Fruit fly (Drosophila melanogaster) whole organism, wandering third instar larva: ENCODE data around the gene CG33489.

ENCODE experiments used
- CG9705 ChIP-seq: fragments of 200-800 bp; sonication (Bioruptor generic); optimal IDR thresholded peaks from 2 replicates; lab custom pipeline; 2018; ENCODE audit warnings: missing biosample characterization, mild to moderate bottlenecking, missing genetic modification characterization
- CrebA ChIP-seq: fragments of 200-800 bp; sonication (Bioruptor generic); optimal IDR thresholded peaks from 2 replicates; lab custom pipeline; 2016; ENCODE audit warnings: missing biosample characterization, mild to moderate bottlenecking, missing genetic modification characterization, borderline replicate concordance
- Dif ChIP-seq: fragments of 200-275, 200-300 bp; sonication (Bioruptor generic); optimal IDR thresholded peaks from 2 replicates; lab custom pipeline; 2018; ENCODE audit warnings: missing biosample characterization, missing genetic modification characterization; ENCODE audit not compliant: partially characterized antibody
- GATAd ChIP-seq: sonication (Bioruptor generic); optimal IDR thresholded peaks from 2 replicates; lab custom pipeline; 2016; ENCODE audit warnings: missing biosample characterization, missing genetic modification characterization
- HLH106 ChIP-seq: fragments of 200-800 bp; optimal IDR thresholded peaks from 3 replicates; lab custom pipeline; 2019; ENCODE audit warnings: missing biosample characterization, mild to moderate bottlenecking, missing genetic modification characterization, moderate library complexity
- Hnf4 ChIP-seq: fragments of 200-800 bp; sonication (Bioruptor generic); optimal IDR thresholded peaks from 2 replicates; lab custom pipeline; 2016; ENCODE audit warnings: missing biosample characterization, mild to moderate bottlenecking, missing genetic modification characterization
- Hr78 ChIP-seq: fragments of >200 bp; optimal IDR thresholded peaks from 2 replicates; lab custom pipeline; 2017; ENCODE audit warnings: missing biosample characterization, missing genetic modification characterization
- Hr83 ChIP-seq: fragments of 200-300 bp; sonication (Bioruptor generic); optimal IDR thresholded peaks from 2 replicates; lab custom pipeline; 2016; ENCODE audit warnings: missing biosample characterization, mild to moderate bottlenecking, missing genetic modification characterization, moderate library complexity; ENCODE audit not compliant: poor library complexity, severe bottlenecking
- Jra ChIP-seq: sonication (Bioruptor generic); optimal IDR thresholded peaks from 2 replicates; lab custom pipeline; 2016; ENCODE audit warnings: missing biosample characterization, missing genetic modification characterization
- Mio ChIP-seq: sonication (Bioruptor generic); optimal IDR thresholded peaks from 2 replicates; lab custom pipeline; 2016; ENCODE audit warnings: missing biosample characterization, missing genetic modification characterization
- N ChIP-seq: fragments of >200 bp; optimal IDR thresholded peaks from 2 replicates; lab custom pipeline; 2018; ENCODE audit warnings: missing biosample characterization, missing external identifiers, missing genetic modification characterization
- OdsH ChIP-seq: fragments of 200-800 bp; sonication (Bioruptor generic); optimal IDR thresholded peaks from 2 replicates; lab custom pipeline; 2016; ENCODE audit warnings: missing biosample characterization, mild to moderate bottlenecking, missing genetic modification characterization
- Rel ChIP-seq, 2 experiments: fragments of 200-800 bp; sonication (Bioruptor generic) in 1 of 2; optimal IDR thresholded peaks; 2 replicates in 1 of 2; 3 replicates in 1 of 2; lab custom pipeline; 2016 to 2019; ENCODE audit warnings: mild to moderate bottlenecking in 2 of 2, missing biosample characterization in 2 of 2, missing genetic modification characterization in 2 of 2, moderate library complexity in 1 of 2
- Sp1 ChIP-seq: fragments of 200-800 bp; sonication (Bioruptor generic); optimal IDR thresholded peaks from 3 replicates; lab custom pipeline; 2019; ENCODE audit warnings: missing biosample characterization, mild to moderate bottlenecking, missing genetic modification characterization, moderate library complexity
- Vsx2 ChIP-seq: fragments of 200-300, 225-300 bp; sonication (Bioruptor generic); optimal IDR thresholded peaks from 2 replicates; lab custom pipeline; 2018; ENCODE audit warnings: missing biosample characterization, missing genetic modification characterization; ENCODE audit not compliant: partially characterized antibody
- br ChIP-seq: fragments of 200-800 bp; sonication (Bioruptor generic); optimal IDR thresholded peaks from 2 replicates; lab custom pipeline; 2016; ENCODE audit warnings: missing biosample characterization, missing genetic modification characterization
- dl ChIP-seq, 2 experiments: fragments of 175-275, 200-275 bp in 1 of 2; fragments of 200-275 bp in 1 of 2; sonication (Bioruptor generic); optimal IDR thresholded peaks; lab custom pipeline; 2018; ENCODE audit warnings: mild to moderate bottlenecking in 2 of 2, missing biosample characterization in 2 of 2, missing genetic modification characterization in 2 of 2, moderate library complexity in 2 of 2; ENCODE audit not compliant: partially characterized antibody in 2 of 2, insufficient read depth in 1 of 2
- dmrt93B ChIP-seq: fragments of 200-800 bp; sonication (Bioruptor generic); optimal IDR thresholded peaks from 2 replicates; lab custom pipeline; 2018; ENCODE audit warnings: missing biosample characterization, mild to moderate bottlenecking, missing genetic modification characterization
- dsf ChIP-seq: sonication (Bioruptor generic); optimal IDR thresholded peaks from 2 replicates; lab custom pipeline; 2016; ENCODE audit warnings: missing biosample characterization, missing genetic modification characterization, borderline replicate concordance
- ey ChIP-seq: fragments of 200-800 bp; sonication (Bioruptor generic); optimal IDR thresholded peaks from 2 replicates; lab custom pipeline; 2016; ENCODE audit warnings: missing biosample characterization, missing genetic modification characterization
- foxo ChIP-seq, 2 experiments: fragments of 200-800 bp; sonication (Bioruptor generic); optimal IDR thresholded peaks; 2 replicates in 1 of 2; 3 replicates in 1 of 2; lab custom pipeline; 2016 to 2017; ENCODE audit warnings: missing biosample characterization in 2 of 2, missing genetic modification characterization in 2 of 2
- fru ChIP-seq: fragments of 200-800 bp; sonication (Bioruptor generic); optimal IDR thresholded peaks from 3 replicates; lab custom pipeline; 2016; ENCODE audit warnings: missing biosample characterization, mild to moderate bottlenecking, missing genetic modification characterization
- h ChIP-seq: fragments of 200-800 bp; sonication (Bioruptor generic); optimal IDR thresholded peaks from 3 replicates; lab custom pipeline; 2016; ENCODE audit warnings: missing biosample characterization, mild to moderate bottlenecking, missing genetic modification characterization
- jim ChIP-seq: fragments of 175-275, 200-325 bp; sonication (Bioruptor generic); optimal IDR thresholded peaks from 2 replicates; lab custom pipeline; 2016; ENCODE audit warnings: missing biosample characterization, mild to moderate bottlenecking, missing genetic modification characterization
- pan ChIP-seq: fragments of >200 bp; optimal IDR thresholded peaks from 2 replicates; lab custom pipeline; 2017
- psq ChIP-seq: fragments of 200-800 bp; sonication (Bioruptor generic); optimal IDR thresholded peaks from 3 replicates; lab custom pipeline; 2017; ENCODE audit warnings: missing biosample characterization, mild to moderate bottlenecking, missing genetic modification characterization, moderate library complexity
- rgr ChIP-seq: fragments of 200-800 bp; sonication (Bioruptor generic); optimal IDR thresholded peaks from 3 replicates; lab custom pipeline; 2016; ENCODE audit warnings: missing biosample characterization, mild to moderate bottlenecking, missing genetic modification characterization
- sv ChIP-seq: fragments of 200-800 bp; sonication (Bioruptor generic); optimal IDR thresholded peaks from 3 replicates; lab custom pipeline; 2016; ENCODE audit warnings: missing biosample characterization, missing genetic modification characterization
- tai ChIP-seq: sonication (Bioruptor generic); optimal IDR thresholded peaks from 2 replicates; lab custom pipeline; 2016; ENCODE audit warnings: missing biosample characterization, missing genetic modification characterization
- usp ChIP-seq: fragments of >200 bp; optimal IDR thresholded peaks from 2 replicates; lab custom pipeline; 2017; ENCODE audit warnings: missing biosample characterization, missing genetic modification characterization
- woc ChIP-seq: sonication (Bioruptor generic); optimal IDR thresholded peaks from 2 replicates; lab custom pipeline; 2016; ENCODE audit warnings: missing biosample characterization, mild to moderate bottlenecking, missing genetic modification characterization

The CG33489 gene

DNA sequence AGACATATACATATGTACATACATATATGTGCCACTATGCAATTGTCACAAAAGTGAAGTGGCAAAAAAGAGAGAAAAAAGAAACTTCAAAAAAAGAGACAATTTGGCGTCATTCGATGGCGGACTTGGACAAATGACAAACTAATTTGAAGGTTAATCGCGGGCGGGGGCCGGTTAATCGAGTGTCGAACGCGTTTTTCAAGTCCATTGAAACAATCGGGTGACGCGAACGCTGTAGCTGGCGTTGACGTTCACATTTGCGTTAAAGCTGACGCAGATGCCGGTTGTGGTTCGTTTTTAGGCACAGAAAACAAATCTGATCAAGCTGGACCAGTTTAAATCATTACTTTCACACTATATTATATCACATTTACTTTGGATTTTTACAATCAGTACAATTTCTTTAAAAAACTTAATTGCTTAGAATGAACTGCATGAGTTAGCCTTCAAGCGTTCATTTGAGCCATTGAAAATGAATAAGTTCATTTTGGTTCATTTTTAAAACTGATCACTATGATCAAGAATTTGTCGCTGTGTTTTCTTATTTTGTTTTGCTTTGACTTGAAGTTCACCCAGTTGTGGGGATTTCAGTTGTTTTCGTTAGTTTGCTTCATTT lies 43.0 kb downstream of the CG33489 start:
- peak; percentile 50 for TF ChIP-seq sv (GFP tag; lab: Kevin White, UChicago)
- peak; percentile 3 for TF ChIP-seq Hnf4 (GFP tag; lab: Kevin White, UChicago)
- TF ChIP-seq Dif (GFP tag; lab: Kevin White, UChicago): no peak
- TF ChIP-seq OdsH (GFP tag; lab: Kevin White, UChicago): peak; percentile 55
- peak; percentile 62 for TF ChIP-seq HLH106 (tag; lab: Kevin White, UChicago)
- TF ChIP-seq Sp1 (GFP tag; lab: Kevin White, UChicago): peak; percentile 54
- TF ChIP-seq fru: peak; percentile 71
- TF ChIP-seq br (GFP tag; lab: Kevin White, UChicago): peak; percentile 55
- TF ChIP-seq tai: peak; percentile 33
- TF ChIP-seq jim (GFP tag; lab: Kevin White, UChicago): no peak
- peak; percentile 49 for TF ChIP-seq ey (GFP tag; lab: Kevin White, UChicago)
- peak; percentile 19 for TF ChIP-seq rgr
- peak; percentile 66 for TF ChIP-seq psq (GFP tag; lab: Kevin White, UChicago)
- no peak for TF ChIP-seq GATAd (GFP tag; lab: Kevin White, UChicago)
- TF ChIP-seq N (GFP tag; lab: Kevin White, UChicago): no peak
- peak; percentile 11 for TF ChIP-seq dmrt93B (GFP tag; lab: Kevin White, UChicago)
- TF ChIP-seq foxo (GFP tag; optimal IDR thresholded peaks at IDR 0.05; lab: Kevin White, UChicago): peak in 1 of 2 experiments; percentile 47
- TF ChIP-seq, all 38 proteins: peak for 13

DNA sequence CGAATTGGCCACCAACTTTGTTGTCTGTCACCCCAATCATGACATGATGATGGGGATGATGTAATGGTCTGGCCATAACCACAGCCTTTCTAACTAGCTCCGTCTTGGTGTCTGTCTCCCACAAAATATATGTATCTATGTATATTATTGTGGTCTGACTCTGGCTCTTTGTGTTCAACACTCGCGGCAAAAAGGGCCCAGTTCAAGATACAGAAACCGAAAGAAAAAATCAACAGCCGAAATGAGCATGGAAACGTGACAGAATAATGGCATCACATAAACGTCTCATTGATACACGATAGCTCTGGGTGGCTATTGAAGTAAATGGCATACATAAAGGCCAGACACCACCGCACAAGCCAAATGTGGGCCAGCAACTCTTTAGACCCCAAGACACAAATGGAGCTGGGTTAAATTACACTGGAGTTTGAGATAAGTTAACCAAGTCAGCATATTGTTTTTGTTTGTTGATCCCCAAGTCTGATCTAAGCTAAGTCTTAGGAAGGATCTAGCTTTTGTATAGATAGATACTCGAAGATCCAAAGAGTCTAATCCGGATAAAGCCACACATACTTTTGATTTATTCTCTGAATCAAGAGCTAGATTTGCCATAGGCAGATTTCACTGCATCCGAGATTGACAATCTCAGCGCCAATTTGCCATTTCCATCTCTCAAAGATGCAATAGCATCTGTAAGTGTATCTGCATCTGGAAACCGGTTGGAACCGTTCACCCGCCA lies 44.7 kb downstream of the CG33489 start:
- TF ChIP-seq tai (no peak), Rel (GFP tag; optimal IDR thresholded peaks at IDR 0.05; lab: Kevin White, UChicago) (no peak), Rel (tag; optimal IDR thresholded peaks at IDR 0.05; lab: Kevin White, UChicago) (no peak), N (GFP tag; lab: Kevin White, UChicago) (no peak), Mio (GFP tag; lab: Kevin White, UChicago) (no peak), rgr (no peak), fru (no peak), Dif (GFP tag; lab: Kevin White, UChicago) (no peak), CG9705 (GFP tag; lab: Kevin White, UChicago) (no peak), pan (no peak), dsf (GFP tag; lab: Kevin White, UChicago) (no peak), usp (GFP tag; lab: Kevin White, UChicago) (no peak), woc (GFP tag; lab: Kevin White, UChicago) (no peak), Jra (GFP tag; lab: Kevin White, UChicago) (no peak), CrebA (GFP tag; lab: Kevin White, UChicago) (no peak), Vsx2 (GFP tag; lab: Kevin White, UChicago) (no peak), foxo (GFP tag; optimal IDR thresholded peaks at IDR 0.05; lab: Kevin White, UChicago) (no peak), ey (GFP tag; lab: Kevin White, UChicago) (no peak)

DNA sequence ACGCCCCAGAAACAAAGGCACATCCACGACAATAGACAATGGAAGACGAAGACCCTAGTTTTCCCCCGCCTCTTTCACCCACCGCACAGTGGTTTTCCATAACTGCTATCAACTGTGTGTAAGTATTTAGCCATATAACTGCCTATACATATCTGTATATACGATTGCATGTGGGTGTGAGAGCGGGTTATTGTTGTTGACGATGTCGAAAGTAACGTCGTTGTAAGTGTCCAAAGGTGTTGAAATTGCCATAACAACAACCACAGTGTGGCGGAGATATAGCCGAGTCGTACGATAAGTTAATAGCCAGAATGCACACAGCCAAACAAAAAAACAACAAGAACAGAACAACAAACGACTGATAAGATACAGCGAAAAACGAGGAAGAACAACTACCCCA lies 45.5 kb downstream of the CG33489 start:
- TF ChIP-seq fru: peak; percentile 62
- no peak for TF ChIP-seq Hr78 (GFP tag; lab: Kevin White, UChicago)
- no peak for TF ChIP-seq Rel (GFP tag; optimal IDR thresholded peaks at IDR 0.05; lab: Kevin White, UChicago)
- TF ChIP-seq Rel (tag; optimal IDR thresholded peaks at IDR 0.05; lab: Kevin White, UChicago): peak; percentile 65
- peak; percentile 18 for TF ChIP-seq h (GFP tag; lab: Kevin White, UChicago)
- no peak for TF ChIP-seq dl (GFP tag; optimal IDR thresholded peaks at IDR 0.05; lab: Kevin White, UChicago; ENCODE audit: insufficient read depth in 1 of 2, partially characterized antibody in 2 of 2)

DNA sequence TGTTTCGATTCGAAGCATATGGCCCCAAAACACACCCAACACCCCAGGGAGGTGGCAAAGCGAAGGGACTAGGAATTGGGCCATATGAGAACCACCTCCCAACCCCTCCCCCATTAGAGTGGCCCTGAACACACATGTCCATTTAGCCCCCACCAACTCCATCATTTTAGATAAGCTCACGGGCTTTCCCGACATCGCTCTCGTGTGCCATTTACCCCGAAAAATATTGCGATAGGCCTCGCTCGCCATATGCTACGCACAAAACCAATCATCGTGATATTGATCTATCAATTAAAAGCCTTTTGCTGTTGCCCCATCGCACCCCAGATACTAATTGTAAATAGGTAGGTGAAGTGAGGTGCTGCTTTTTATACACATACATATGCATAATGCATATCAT lies 46.5 kb downstream of the CG33489 start:
- no peak for TF ChIP-seq Hr78 (GFP tag; lab: Kevin White, UChicago)
- no peak for TF ChIP-seq CrebA (GFP tag; lab: Kevin White, UChicago)
- TF ChIP-seq Hr83 (GFP tag; lab: Kevin White, UChicago): no peak
- TF ChIP-seq Rel (GFP tag; optimal IDR thresholded peaks at IDR 0.05; lab: Kevin White, UChicago): no peak
- peak; percentile 92 for TF ChIP-seq Rel (tag; optimal IDR thresholded peaks at IDR 0.05; lab: Kevin White, UChicago)
- TF ChIP-seq HLH106 (tag; lab: Kevin White, UChicago): no peak
- no peak for TF ChIP-seq tai
- no peak for TF ChIP-seq Mio (GFP tag; lab: Kevin White, UChicago)
- TF ChIP-seq woc (GFP tag; lab: Kevin White, UChicago): no peak
- no peak for TF ChIP-seq jim (GFP tag; lab: Kevin White, UChicago)
